Fruit fly (Drosophila melanogaster) whole organism, prepupa: ENCODE measurements around the gene CG32537.
A peak's percentile ranks its signal among the peaks of the same experiment; 100 is the strongest.

Experiments
- Blimp-1 ChIP-seq: fragments of 200-800 bp; sonication (Bioruptor generic); optimal IDR thresholded peaks from 3 replicates; lab custom pipeline; 2017; ENCODE audit warnings: missing biosample characterization, missing genetic modification characterization, mild to moderate bottlenecking, moderate library complexity, missing genetic modification reagents
- CG10631 ChIP-seq: fragments of 200-800 bp; sonication (Bioruptor generic); optimal IDR thresholded peaks from 2 replicates; lab custom pipeline; 2016; ENCODE audit warnings: missing biosample characterization, missing genetic modification characterization
- CG10669 ChIP-seq: fragments of 200-800 bp; sonication (Bioruptor generic); optimal IDR thresholded peaks from 3 replicates; lab custom pipeline; 2018; ENCODE audit warnings: missing biosample characterization, mild to moderate bottlenecking, missing genetic modification characterization, moderate library complexity
- CG11294 ChIP-seq: fragments of 200-800 bp; sonication (Bioruptor generic); IDR thresholded peaks from 2 replicates; pipeline ENCODE4 v1.3.6; 2022; ENCODE audit warnings: missing biosample characterization, missing genetic modification characterization
- CG11762 ChIP-seq: fragments of 200-800 bp; sonication (Bioruptor generic); optimal IDR thresholded peaks from 3 replicates; lab custom pipeline; 2016; ENCODE audit warnings: missing biosample characterization, missing genetic modification characterization; ENCODE audit not compliant: insufficient read depth
- CG15336 ChIP-seq: fragments of 200-800 bp; sonication (Bioruptor generic); IDR thresholded peaks from 2 replicates; pipeline ENCODE4 v1.3.6; 2022; ENCODE audit warnings: missing biosample characterization, missing genetic modification characterization
- CG1621 ChIP-seq: fragments of 200-800 bp; sonication (Bioruptor generic); optimal IDR thresholded peaks from 3 replicates; lab custom pipeline; 2018; ENCODE audit warnings: missing biosample characterization, mild to moderate bottlenecking, missing genetic modification characterization
- CG3032 ChIP-seq: fragments of 200-800 bp; optimal IDR thresholded peaks from 2 replicates; lab custom pipeline; 2019; ENCODE audit warnings: missing biosample characterization, mild to moderate bottlenecking, missing genetic modification characterization, moderate library complexity
- CG31627 ChIP-seq: fragments of 200-800 bp; sonication (Bioruptor generic); optimal IDR thresholded peaks from 3 replicates; lab custom pipeline; 2016; ENCODE audit warnings: missing biosample characterization, missing genetic modification characterization
- CG34406 ChIP-seq: fragments of 200-800 bp; sonication (Bioruptor generic); optimal IDR thresholded peaks from 3 replicates; lab custom pipeline; 2016; ENCODE audit warnings: missing biosample characterization, missing genetic modification characterization
- CG3919 ChIP-seq: fragments of 200-800 bp; sonication (Bioruptor generic); optimal IDR thresholded peaks from 3 replicates; lab custom pipeline; 2016; ENCODE audit warnings: missing biosample characterization, missing genetic modification characterization
- CG4318 ChIP-seq: fragments of 200-800 bp; sonication (Bioruptor generic); optimal IDR thresholded peaks from 3 replicates; lab custom pipeline; 2017; ENCODE audit warnings: missing biosample characterization, mild to moderate bottlenecking, missing genetic modification characterization
- CG6163 ChIP-seq: fragments of 200-800 bp; sonication (Bioruptor generic); IDR thresholded peaks from 3 replicates; pipeline ENCODE4 v1.3.6; 2022; ENCODE audit warnings: missing biosample characterization, missing genetic modification characterization
- CG6276 ChIP-seq: fragments of 200-800 bp; sonication (Bioruptor generic); optimal IDR thresholded peaks from 2 replicates; lab custom pipeline; 2017; ENCODE audit warnings: missing biosample characterization, mild to moderate bottlenecking, missing genetic modification characterization
- CG6808 ChIP-seq: fragments of 200-800 bp; sonication (Bioruptor generic); optimal IDR thresholded peaks from 3 replicates; lab custom pipeline; 2017; ENCODE audit warnings: missing biosample characterization, missing genetic modification characterization, mild to moderate bottlenecking, moderate library complexity, missing genetic modification reagents
- CG7368 ChIP-seq: fragments of 200-800 bp; sonication (Bioruptor generic); optimal IDR thresholded peaks from 3 replicates; lab custom pipeline; 2016; ENCODE audit warnings: missing biosample characterization, missing genetic modification characterization
- CG8632 ChIP-seq: fragments of 200-800 bp; sonication (Bioruptor generic); optimal IDR thresholded peaks from 3 replicates; lab custom pipeline; 2016; ENCODE audit warnings: missing biosample characterization, missing genetic modification characterization
- Eip75B ChIP-seq: fragments of 200-800 bp; sonication (Bioruptor generic); optimal IDR thresholded peaks from 3 replicates; lab custom pipeline; 2016; ENCODE audit warnings: missing biosample characterization, missing genetic modification characterization
- Eip93F ChIP-seq: fragments of 200-800 bp; sonication (Bioruptor generic); optimal IDR thresholded peaks from 2 replicates; lab custom pipeline; 2016; ENCODE audit warnings: missing biosample characterization, mild to moderate bottlenecking, missing genetic modification characterization
- Ets21C ChIP-seq: fragments of 200-800 bp; sonication (Bioruptor generic); optimal IDR thresholded peaks from 3 replicates; lab custom pipeline; 2016; ENCODE audit warnings: missing biosample characterization, missing genetic modification characterization
- Gug ChIP-seq: fragments of 200-800 bp; sonication (Bioruptor generic); IDR thresholded peaks from 2 replicates; pipeline ENCODE4 v1.3.6; 2022; ENCODE audit warnings: missing biosample characterization, missing genetic modification characterization
- Hr39 ChIP-seq: fragments of 200-800 bp; sonication (Bioruptor generic); optimal IDR thresholded peaks from 2 replicates; lab custom pipeline; 2016; ENCODE audit warnings: missing biosample characterization, missing genetic modification characterization
- Lpt ChIP-seq: fragments of 200-800 bp; sonication (Bioruptor generic); optimal IDR thresholded peaks from 3 replicates; lab custom pipeline; 2016; ENCODE audit warnings: missing biosample characterization, missing genetic modification characterization
- Met ChIP-seq: fragments of 200-800 bp; sonication (Bioruptor generic); optimal IDR thresholded peaks from 3 replicates; lab custom pipeline; 2016; ENCODE audit warnings: missing biosample characterization, missing genetic modification characterization
- OdsH ChIP-seq: fragments of 200-800 bp; sonication (Bioruptor generic); optimal IDR thresholded peaks from 3 replicates; lab custom pipeline; 2016; ENCODE audit warnings: missing biosample characterization, missing genetic modification characterization
- Smox ChIP-seq: fragments of 200-800 bp; sonication (Bioruptor generic); optimal IDR thresholded peaks from 3 replicates; lab custom pipeline; 2016; ENCODE audit warnings: missing biosample characterization, missing genetic modification characterization
- Sox102F ChIP-seq: fragments of 200-800 bp; sonication (Bioruptor generic); optimal IDR thresholded peaks from 2 replicates; lab custom pipeline; 2016; ENCODE audit warnings: missing biosample characterization, mild to moderate bottlenecking, missing genetic modification characterization
- Sox14 ChIP-seq: fragments of 200-800 bp; sonication (Bioruptor generic); optimal IDR thresholded peaks from 3 replicates; lab custom pipeline; 2016; ENCODE audit warnings: missing biosample characterization, missing genetic modification characterization
- Sox15 ChIP-seq: fragments of 200-800 bp; sonication (Bioruptor generic); optimal IDR thresholded peaks from 3 replicates; lab custom pipeline; 2016; ENCODE audit warnings: missing biosample characterization, missing genetic modification characterization
- dac ChIP-seq: fragments of 200-800 bp; sonication (Bioruptor generic); optimal IDR thresholded peaks from 2 replicates; lab custom pipeline; 2017; ENCODE audit warnings: missing biosample characterization, mild to moderate bottlenecking, missing genetic modification characterization
- dsx ChIP-seq: fragments of 200-800 bp; optimal IDR thresholded peaks from 3 replicates; lab custom pipeline; 2019; ENCODE audit warnings: missing biosample characterization, mild to moderate bottlenecking, missing genetic modification characterization, moderate library complexity; ENCODE audit not compliant: poor library complexity, severe bottlenecking
- esn ChIP-seq: fragments of 200-800 bp; sonication (Bioruptor generic); optimal IDR thresholded peaks from 2 replicates; lab custom pipeline; 2016; ENCODE audit warnings: missing biosample characterization, mild to moderate bottlenecking, missing genetic modification characterization, moderate library complexity
- fd59A ChIP-seq: fragments of 200-800 bp; sonication (Bioruptor generic); optimal IDR thresholded peaks from 2 replicates; lab custom pipeline; 2017; ENCODE audit warnings: missing biosample characterization, mild to moderate bottlenecking, missing genetic modification characterization, missing genetic modification reagents
- fkh ChIP-seq: fragments of 200-800 bp; sonication (Bioruptor generic); optimal IDR thresholded peaks from 3 replicates; lab custom pipeline; 2017; ENCODE audit warnings: missing biosample characterization, mild to moderate bottlenecking, missing genetic modification characterization, moderate library complexity
- lz ChIP-seq: fragments of 200-800 bp; sonication (Bioruptor generic); optimal IDR thresholded peaks from 3 replicates; lab custom pipeline; 2016; ENCODE audit warnings: missing biosample characterization, missing genetic modification characterization
- net ChIP-seq: fragments of 200-800 bp; sonication (Bioruptor generic); optimal IDR thresholded peaks from 3 replicates; lab custom pipeline; 2016; ENCODE audit warnings: missing biosample characterization, missing genetic modification characterization
- salr ChIP-seq, 2 experiments: fragments of 200-800 bp; sonication (Bioruptor generic); optimal IDR thresholded peaks; 3 replicates each; lab custom pipeline; 2016 to 2018; ENCODE audit warnings: missing biosample characterization in 2 of 2, missing genetic modification characterization in 2 of 2, mild to moderate bottlenecking in 1 of 2
- spab ChIP-seq: fragments of 200-800 bp; sonication (Bioruptor generic); optimal IDR thresholded peaks from 2 replicates; lab custom pipeline; 2017; ENCODE audit warnings: missing biosample characterization, mild to moderate bottlenecking, missing genetic modification characterization, missing genetic modification reagents
- ss ChIP-seq, 2 experiments: fragments of 200-800 bp; sonication (Bioruptor generic); optimal IDR thresholded peaks; 2 replicates in 1 of 2; 3 replicates in 1 of 2; lab custom pipeline; 2017 to 2018; ENCODE audit warnings: mild to moderate bottlenecking in 2 of 2, missing biosample characterization in 2 of 2, missing genetic modification characterization in 2 of 2, moderate library complexity in 1 of 2
- svp ChIP-seq: fragments of 200-800 bp; sonication (Bioruptor generic); peaks from one replicate; lab custom pipeline; 2016; ENCODE audit warnings: missing biosample characterization, missing genetic modification characterization
- vri ChIP-seq: fragments of 200-800 bp; sonication (Bioruptor generic); optimal IDR thresholded peaks from 3 replicates; lab custom pipeline; 2016; ENCODE audit warnings: missing biosample characterization, mild to moderate bottlenecking, missing genetic modification characterization

Gene CG32537

DNA sequence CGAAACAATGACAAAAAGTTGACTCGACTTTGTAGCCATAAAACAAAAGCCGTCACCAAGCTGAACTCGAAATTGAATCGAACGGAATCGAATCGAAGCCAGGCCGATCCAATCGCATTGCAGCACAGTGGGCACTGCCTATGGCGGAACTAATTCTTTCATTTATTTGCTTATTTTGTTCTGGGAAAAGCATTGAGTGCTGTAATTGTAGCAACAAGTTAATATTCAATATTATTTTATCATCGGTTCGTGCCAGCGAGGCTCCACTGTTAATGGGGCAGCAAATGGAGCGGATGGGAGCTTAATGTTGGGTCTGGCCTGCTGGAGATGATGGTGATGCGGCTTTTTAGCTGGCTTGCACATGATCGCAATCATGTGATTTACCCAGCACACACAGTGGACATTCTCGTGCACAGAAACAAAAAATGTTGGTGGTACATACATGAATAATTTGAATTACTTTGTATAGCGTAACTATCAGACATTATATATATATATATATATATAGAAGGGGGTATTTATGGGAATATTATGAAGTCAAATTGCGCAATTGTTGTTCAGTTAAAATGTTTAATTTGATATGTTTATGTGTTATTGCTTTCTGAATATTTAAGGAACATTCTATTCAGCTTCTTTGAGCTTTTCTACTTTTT lies 13.1 kb upstream of the CG32537 start (continued):
- TF ChIP-seq spab (GFP tag; lab: Kevin White, UChicago) (peak; percentile 92), vri (GFP tag; lab: Kevin White, UChicago) (peak; percentile 95), Eip75B (GFP tag; lab: Kevin White, UChicago) (peak; percentile 96), CG3032 (peak; percentile 93), CG4318 (GFP tag; lab: Kevin White, UChicago) (peak; percentile 87), CG6808 (GFP tag; lab: Kevin White, UChicago) (peak; percentile 94), OdsH (GFP tag; lab: Kevin White, UChicago) (peak; percentile 96), CG15336 (GFP tag; lab: Robert Waterston, UW) (peak; percentile 95), Sox102F (GFP tag; lab: Kevin White, UChicago) (peak; percentile 97), Smox (GFP tag; lab: Kevin White, UChicago) (peak; percentile 97), Sox14 (GFP tag; lab: Kevin White, UChicago) (peak; percentile 96), Sox15 (GFP tag; lab: Kevin White, UChicago) (peak; percentile 97), CG6276 (peak; percentile 91), Ets21C (GFP tag; lab: Kevin White, UChicago) (peak; percentile 97), svp (GFP tag; lab: Kevin White, UChicago) (peak; percentile 99), Gug (peak; percentile 92), lz (GFP tag; lab: Kevin White, UChicago) (peak; percentile 98), CG3919 (GFP tag; lab: Kevin White, UChicago) (peak; percentile 98), Eip93F (GFP tag; lab: Kevin White, UChicago) (peak; percentile 96), Hr39 (GFP tag; lab: Kevin White, UChicago) (peak; percentile 98), CG10669 (peak; percentile 97), CG6163 (peak; percentile 98), CG8632 (GFP tag; lab: Kevin White, UChicago) (peak; percentile 95), fd59A (GFP tag; lab: Kevin White, UChicago) (peak; percentile 94), CG34406 (GFP tag; lab: Kevin White, UChicago) (peak; percentile 95), CG31627 (GFP tag; lab: Kevin White, UChicago) (peak; percentile 98), CG7368 (peak; percentile 97), salr (GFP tag; optimal IDR thresholded peaks at IDR 0.05; lab: Kevin White, UChicago) (peak; percentile 61 to 94), CG10631 (GFP tag; lab: Kevin White, UChicago) (peak; percentile 94), dac (GFP tag; lab: Kevin White, UChicago) (peak; percentile 92), CG1621 (tag; lab: Kevin White, UChicago) (peak; percentile 95), fkh (no peak), net (peak; percentile 95), CG11294 (GFP tag; lab: Robert Waterston, UW) (peak; percentile 90), dsx (GFP tag; lab: Kevin White, UChicago) (peak; percentile 96), ss (GFP tag; optimal IDR thresholded peaks at IDR 0.05; lab: Kevin White, UChicago) (peak; percentile 94 to 97), Lpt (GFP tag; lab: Kevin White, UChicago) (peak; percentile 90), Met (GFP tag; lab: Kevin White, UChicago) (peak; percentile 98), esn (GFP tag; lab: Kevin White, UChicago) (peak; percentile 98), CG11762 (peak; percentile 94), Blimp-1 (GFP tag; lab: Kevin White, UChicago) (peak; percentile 89)
